Worm (Caenorhabditis elegans) whole organism, midembryonic: ENCODE measurements around the gene F46C3.6.

ENCODE experiments used
- T22C8.4 ChIP-seq: fragments of 200-800 bp; sonication (Bioruptor generic); IDR thresholded peaks from 2 replicates; pipeline ENCODE4 v1.3.6; 2022; ENCODE audit warnings: missing genetic modification characterization, missing compliant biosample characterization
- cog-1 ChIP-seq: sonication (generic microtip); optimal IDR thresholded peaks from 2 replicates; lab custom pipeline; 2016; ENCODE audit warnings: missing genetic modification characterization, missing compliant biosample characterization
- flt-1 ChIP-seq: fragments of 200-800 bp; sonication (Bioruptor generic); IDR thresholded peaks from 2 replicates; pipeline ENCODE4 v1.3.6; 2022; ENCODE audit warnings: missing genetic modification characterization, missing compliant biosample characterization
- klf-2 ChIP-seq: fragments of 200-800 bp; sonication (Bioruptor generic); conservative IDR thresholded peaks from 2 replicates; pipeline ENCODE4 v1.3.6; 2022; ENCODE audit warnings: missing genetic modification reagents, missing genetic modification characterization, missing compliant biosample characterization
- med-1 ChIP-seq: sonication (generic microtip); optimal IDR thresholded peaks from 2 replicates; lab custom pipeline; 2017; ENCODE audit warnings: missing genetic modification characterization, mild to moderate bottlenecking, missing compliant biosample characterization, antibody characterized with exemption, missing genetic modification reagents; ENCODE audit not compliant: insufficient read depth
- ref-1 ChIP-seq: fragments of 200-800 bp; sonication (Bioruptor generic); conservative IDR thresholded peaks from 2 replicates; pipeline ENCODE4 v1.3.6; 2022; ENCODE audit warnings: missing genetic modification reagents, missing genetic modification characterization, missing compliant biosample characterization
- tab-1 ChIP-seq: fragments of 200-800 bp; sonication (Bioruptor generic); IDR thresholded peaks from 2 replicates; pipeline ENCODE4 v1.3.6; 2022; ENCODE audit warnings: missing genetic modification characterization, missing compliant biosample characterization
- ztf-23 ChIP-seq: fragments of 200-800 bp; sonication (Bioruptor generic); IDR thresholded peaks from 2 replicates; pipeline ENCODE4 v1.3.6; 2022; ENCODE audit warnings: missing genetic modification reagents, missing genetic modification characterization, missing compliant biosample characterization
- ztf-29 ChIP-seq: fragments of 200-800 bp; sonication (Bioruptor generic); IDR thresholded peaks from 2 replicates; pipeline ENCODE4 v1.3.6; 2022; ENCODE audit warnings: missing genetic modification reagents, missing genetic modification characterization, missing compliant biosample characterization

- TF ChIP-seq cog-1 (tag; lab: Kevin White, UChicago), result no peak
- TF ChIP-seq ref-1 (GFP tag; lab: Robert Waterston, UW), result no peak
- no peak for TF ChIP-seq med-1 (GFP tag; lab: Kevin White, UChicago)
- TF ChIP-seq flt-1 (GFP tag; lab: Robert Waterston, UW), result no peak
- TF ChIP-seq ztf-29 (GFP tag; lab: Robert Waterston, UW), result no peak
- no peak for TF ChIP-seq klf-2 (GFP tag; lab: Robert Waterston, UW)
- TF ChIP-seq T22C8.4, result no peak
- no peak for TF ChIP-seq tab-1 (GFP tag; lab: Robert Waterston, UW)
- no peak for TF ChIP-seq ztf-23 (GFP tag; lab: Robert Waterston, UW)
Measured at ce11 chrX:11437716-11438115, 17.8 kb upstream of the F46C3.6 start.
